Fruit fly (Drosophila melanogaster) whole organism: ENCODE data around the gene janB.

Experiments
- Dll ChIP-seq: fragments of >200 bp; optimal IDR thresholded peaks from 2 replicates; lab custom pipeline; 2017
- EcR ChIP-seq, 2 experiments: fragments of >200 bp; optimal IDR thresholded peaks; 2 replicates each; lab custom pipeline; 2017; ENCODE audit warnings: missing biosample characterization in 2 of 2, missing genetic modification characterization in 2 of 2, missing genetic modification reagents in 2 of 2
- psq ChIP-seq: fragments of >200 bp; optimal IDR thresholded peaks from 2 replicates; lab custom pipeline; 2017
- usp ChIP-seq: fragments of >200 bp; optimal IDR thresholded peaks from 2 replicates; lab custom pipeline; 2017; ENCODE audit warnings: missing biosample characterization, missing genetic modification characterization, mixed read lengths

DNA sequence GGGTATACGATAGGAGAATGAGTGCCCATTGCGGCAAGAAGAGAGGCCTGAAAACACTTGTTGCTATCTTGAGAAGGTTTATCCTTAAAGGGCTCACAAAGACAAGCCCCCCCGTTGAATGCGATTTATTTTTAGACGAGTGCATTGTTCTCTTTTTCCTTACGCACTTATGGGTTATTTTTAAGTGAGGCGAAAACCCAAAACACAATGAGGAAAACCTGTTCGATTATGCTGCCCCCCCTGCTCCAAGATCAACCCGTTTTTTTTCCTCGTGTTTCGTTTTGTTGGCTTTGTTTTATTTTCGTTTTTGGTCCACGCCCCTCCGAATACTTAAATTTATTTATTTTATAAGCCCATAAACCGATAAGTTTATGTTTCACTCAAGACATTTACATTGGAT lies 21.4 kb upstream of the janB start:
- no peak for TF ChIP-seq psq (lab: Kevin White, UChicago)
- TF ChIP-seq Dll (lab: Kevin White, UChicago), result no peak
- no peak for TF ChIP-seq EcR (GFP tag; optimal IDR thresholded peaks at IDR 0.05; lab: Kevin White, UChicago)
- TF ChIP-seq usp (GFP tag; lab: Kevin White, UChicago), result no peak
